Fruit fly (Drosophila melanogaster) whole organism, embryonic: ENCODE data around the gene RpL14.

Experiments used
- CG14667 ChIP-seq: fragments of 200-800 bp; sonication (Bioruptor generic); IDR thresholded peaks from 2 replicates; pipeline ENCODE4 v1.3.6; 2022; ENCODE audit warnings: missing biosample characterization, missing genetic modification characterization
- CG16779 ChIP-seq: fragments of 200-800 bp; sonication (Bioruptor generic); IDR thresholded peaks from 2 replicates; pipeline ENCODE4 v1.3.6; 2022; ENCODE audit warnings: missing biosample characterization, missing genetic modification characterization
- CG43689 ChIP-seq: fragments of 200-800 bp; sonication (Bioruptor generic); IDR thresholded peaks from 2 replicates; pipeline ENCODE4 v1.3.6; 2022; ENCODE audit warnings: missing biosample characterization, missing genetic modification characterization
- CG8388 ChIP-seq: fragments of 200-800 bp; sonication (Bioruptor generic); optimal IDR thresholded peaks from 2 replicates; lab custom pipeline; 2019; ENCODE audit warnings: missing biosample characterization, mild to moderate bottlenecking, missing genetic modification characterization, moderate library complexity
- CkIIα-i1 ChIP-seq: fragments of 200-800 bp; sonication (Bioruptor generic); IDR thresholded peaks from 2 replicates; pipeline ENCODE4 v1.3.6; 2022; ENCODE audit warnings: missing biosample characterization, missing genetic modification characterization
- CrebB ChIP-seq: fragments of 200-800 bp; sonication (Bioruptor generic); optimal IDR thresholded peaks from 3 replicates; lab custom pipeline; 2018; ENCODE audit warnings: missing biosample characterization, mild to moderate bottlenecking, missing genetic modification characterization
- Hr78 ChIP-seq, 2 experiments: fragments of 200-800 bp in 1 of 2; fragments of >200 bp in 1 of 2; sonication (Bioruptor generic) in 1 of 2; optimal IDR thresholded peaks; 2 replicates each; lab custom pipeline; 2017 to 2019; ENCODE audit warnings: missing biosample characterization in 2 of 2, missing genetic modification characterization in 2 of 2, mild to moderate bottlenecking in 1 of 2, moderate library complexity in 1 of 2
- Usf ChIP-seq: fragments of 200-800 bp; sonication (Bioruptor generic); optimal IDR thresholded peaks from 2 replicates; lab custom pipeline; 2017; ENCODE audit warnings: missing genotype, missing biosample characterization, missing genetic modification characterization
- ac ChIP-seq: fragments of 200-800 bp; sonication (Bioruptor generic); optimal IDR thresholded peaks from 3 replicates; lab custom pipeline; 2017; ENCODE audit warnings: missing biosample characterization, mild to moderate bottlenecking, missing genetic modification characterization
- ato ChIP-seq: fragments of 200-800 bp; sonication (Bioruptor generic); IDR thresholded peaks from 2 replicates; pipeline ENCODE4 v1.3.6; 2022; ENCODE audit warnings: missing biosample characterization, missing genetic modification characterization; ENCODE audit not compliant: partially characterized antibody
- dimm ChIP-seq: fragments of 200-800 bp; sonication (Bioruptor generic); IDR thresholded peaks from 2 replicates; pipeline ENCODE4 v1.3.6; 2022; ENCODE audit warnings: missing biosample characterization, missing genetic modification characterization
- fd102C ChIP-seq: fragments of 200-800 bp; sonication (Bioruptor generic); optimal IDR thresholded peaks from 2 replicates; lab custom pipeline; 2018; ENCODE audit warnings: missing biosample characterization, mild to moderate bottlenecking, missing genetic modification characterization, moderate library complexity
- gsb-n ChIP-seq: fragments of 200-800 bp; sonication (Bioruptor generic); optimal IDR thresholded peaks from 3 replicates; lab custom pipeline; 2018; ENCODE audit warnings: missing biosample characterization, mild to moderate bottlenecking, missing genetic modification characterization

dm6 chr3L:8557018-8557417, 43.8 kb upstream of the RpL14 start:
- TF ChIP-seq CrebB (no peak), Usf (GFP tag; lab: Kevin White, UChicago) (no peak), ac (GFP tag; lab: Kevin White, UChicago) (no peak), CkIIα-i1 (GFP tag; lab: Robert Waterston, UW) (no peak), CG14667 (no peak), Hr78 (GFP tag; optimal IDR thresholded peaks at IDR 0.05; lab: Kevin White, UChicago) (no peak), dimm (GFP tag; lab: Robert Waterston, UW) (no peak), gsb-n (tag; lab: Kevin White, UChicago) (no peak), CG43689 (GFP tag; lab: Robert Waterston, UW) (no peak), CG16779 (GFP tag; lab: Robert Waterston, UW) (no peak), fd102C (GFP tag; lab: Kevin White, UChicago) (no peak), CG8388 (GFP tag; lab: Kevin White, UChicago) (no peak), ato (GFP tag; lab: Robert Waterston, UW) (no peak)
